Worm (Caenorhabditis elegans) whole organism, young adult: ENCODE measurements around the gene let-721.

Experiments used
- C17E4.6 ChIP-seq: fragments of 200-800 bp; sonication (Bioruptor generic); IDR thresholded peaks from 2 replicates; pipeline ENCODE4 v1.3.6; 2022; ENCODE audit warnings: missing genetic modification reagents, missing genetic modification characterization, missing compliant biosample characterization
- D2030.7 ChIP-seq: fragments of 200-800 bp; sonication (Bioruptor generic); IDR thresholded peaks from 2 replicates; pipeline ENCODE4 v1.3.6; 2022; ENCODE audit warnings: missing genetic modification reagents, missing genetic modification characterization, missing compliant biosample characterization
- F10E7.11 ChIP-seq: sonication (generic microtip); optimal IDR thresholded peaks from 2 replicates; lab custom pipeline; 2017; ENCODE audit warnings: mild to moderate bottlenecking, missing genetic modification characterization, moderate library complexity, missing compliant biosample characterization
- F22D6.2 ChIP-seq: sonication (generic microtip); optimal IDR thresholded peaks from 2 replicates; lab custom pipeline; 2016; ENCODE audit warnings: mild to moderate bottlenecking, missing genetic modification characterization, missing compliant biosample characterization
- F23B12.7 ChIP-seq: sonication (generic microtip); optimal IDR thresholded peaks from 2 replicates; lab custom pipeline; 2017; ENCODE audit warnings: missing genetic modification characterization, mild to moderate bottlenecking, missing compliant biosample characterization, antibody characterized with exemption, moderate library complexity; ENCODE audit not compliant: insufficient read depth
- F33H1.4 ChIP-seq: fragments of 200-800 bp; sonication (Bioruptor generic); IDR thresholded peaks from 2 replicates; pipeline ENCODE4 v1.3.6; 2022; ENCODE audit warnings: missing genetic modification reagents, missing genetic modification characterization, missing compliant biosample characterization
- F49E8.2 ChIP-seq: sonication (generic microtip); optimal IDR thresholded peaks from 3 replicates; lab custom pipeline; 2017; ENCODE audit warnings: missing genetic modification characterization, mild to moderate bottlenecking, missing compliant biosample characterization, antibody characterized with exemption, moderate library complexity; ENCODE audit not compliant: insufficient read depth
- F55B11.4 ChIP-seq: sonication (generic microtip); optimal IDR thresholded peaks from 2 replicates; lab custom pipeline; 2016; ENCODE audit warnings: missing compliant biosample characterization, missing genetic modification characterization, borderline replicate concordance; ENCODE audit not compliant: insufficient read depth
- F57A8.1 ChIP-seq: fragments of 200-800 bp; sonication (Bioruptor generic); optimal IDR thresholded peaks from 2 replicates; lab custom pipeline; 2018; ENCODE audit warnings: mild to moderate bottlenecking, missing genetic modification characterization, moderate library complexity, missing compliant biosample characterization
- Y53G8AR.9 ChIP-seq: fragments of 200-800 bp; sonication (Bioruptor generic); conservative IDR thresholded peaks from 2 replicates; pipeline ENCODE4 v1.3.6; 2022; ENCODE audit warnings: missing genetic modification reagents, missing genetic modification characterization, missing compliant biosample characterization
- Y67H2A.10 ChIP-seq: fragments of 200-800 bp; sonication (Bioruptor generic); conservative IDR thresholded peaks from 2 replicates; pipeline ENCODE4 v1.3.6; 2022; ENCODE audit warnings: missing genetic modification reagents, missing genetic modification characterization, missing compliant biosample characterization
- ZK185.1 ChIP-seq: sonication (generic microtip); optimal IDR thresholded peaks from 2 replicates; lab custom pipeline; 2016; ENCODE audit warnings: mild to moderate bottlenecking, missing genetic modification characterization, missing compliant biosample characterization; ENCODE audit not compliant: poor library complexity, severe bottlenecking
- ama-1 ChIP-seq, 3 experiments: fragments of 150-350 bp in 1 of 3; sonication (generic microtip) in 2 of 3; optimal IDR thresholded peaks; 2 replicates each; lab custom pipeline; 2014 to 2018; ENCODE audit warnings: missing biosample characterization in 2 of 3, missing genetic modification characterization in 2 of 3, missing genetic modification reagents in 2 of 3
- aptf-2 ChIP-seq: fragments of 200-800 bp; sonication (Bioruptor generic); conservative IDR thresholded peaks from 2 replicates; pipeline ENCODE4 v1.3.6; 2022; ENCODE audit warnings: missing genetic modification reagents, missing genetic modification characterization, missing compliant biosample characterization
- aptf-3 ChIP-seq: fragments of 200-800 bp; sonication (Bioruptor generic); IDR thresholded peaks from 2 replicates; pipeline ENCODE4 v1.3.6; 2022; ENCODE audit warnings: missing genetic modification characterization, missing compliant biosample characterization
- atf-7 ChIP-seq: sonication (generic microtip); optimal IDR thresholded peaks from 2 replicates; lab custom pipeline; 2017; ENCODE audit warnings: mild to moderate bottlenecking, missing genetic modification characterization, missing compliant biosample characterization
- ceh-40 ChIP-seq: fragments of 200-800 bp; sonication (Bioruptor generic); IDR thresholded peaks from 2 replicates; pipeline ENCODE4 v1.3.6; 2022; ENCODE audit warnings: missing genetic modification characterization, missing compliant biosample characterization
- ceh-79 ChIP-seq: sonication (generic microtip); optimal IDR thresholded peaks from 2 replicates; lab custom pipeline; 2017; ENCODE audit warnings: mild to moderate bottlenecking, missing genetic modification characterization, missing compliant biosample characterization
- chd-7 ChIP-seq: sonication (generic microtip); optimal IDR thresholded peaks from 2 replicates; lab custom pipeline; 2016; ENCODE audit warnings: mild to moderate bottlenecking, missing genetic modification characterization, moderate library complexity, missing compliant biosample characterization
- die-1 ChIP-seq: sonication (generic microtip); optimal IDR thresholded peaks from 2 replicates; lab custom pipeline; 2016; ENCODE audit warnings: missing genotype, mild to moderate bottlenecking, missing genetic modification characterization, missing compliant biosample characterization
- dox-1 ChIP-seq: fragments of 200-800 bp; sonication (Bioruptor generic); IDR thresholded peaks from 2 replicates; pipeline ENCODE4 v1.3.6; 2022; ENCODE audit warnings: missing genetic modification reagents, missing genetic modification characterization, missing compliant biosample characterization
- efl-1 ChIP-seq: fragments of 150-350 bp; optimal IDR thresholded peaks from 2 replicates; lab custom pipeline; 2014; ENCODE audit warnings: missing biosample characterization, missing genetic modification reagents, missing genetic modification characterization
- egl-18 ChIP-seq: fragments of 200-800 bp; sonication (Bioruptor generic); IDR thresholded peaks from 2 replicates; pipeline ENCODE4 v1.3.6; 2022; ENCODE audit warnings: missing genetic modification reagents, missing genetic modification characterization, missing compliant biosample characterization
- egl-44 ChIP-seq: fragments of 200-800 bp; sonication (Bioruptor generic); IDR thresholded peaks from 2 replicates; pipeline ENCODE4 v1.3.6; 2022; ENCODE audit warnings: missing genetic modification reagents, missing genetic modification characterization, missing compliant biosample characterization
- egrh-3 ChIP-seq: fragments of 200-800 bp; sonication (Bioruptor generic); IDR thresholded peaks from 2 replicates; pipeline ENCODE4 v1.3.6; 2022; ENCODE audit warnings: missing genetic modification reagents, missing genetic modification characterization, missing compliant biosample characterization
- hrde-1 ChIP-seq: sonication (generic microtip); optimal IDR thresholded peaks from 2 replicates; lab custom pipeline; 2016; ENCODE audit warnings: missing genetic modification characterization, mild to moderate bottlenecking, missing compliant biosample characterization, moderate library complexity, missing genotype, missing genetic modification reagents, borderline replicate concordance
- hsf-1 ChIP-seq: fragments of 200-800 bp; sonication (Bioruptor generic); IDR thresholded peaks from 2 replicates; pipeline ENCODE4 v1.3.6; 2022; ENCODE audit warnings: missing genetic modification reagents, missing genetic modification characterization, missing compliant biosample characterization
- lin-26 ChIP-seq: fragments of 200-800 bp; sonication (Bioruptor generic); IDR thresholded peaks from 2 replicates; pipeline ENCODE4 v1.3.6; 2022; ENCODE audit warnings: missing genetic modification reagents, missing genetic modification characterization, missing compliant biosample characterization
- lin-35 ChIP-seq, 3 experiments: fragments of 150-350 bp in 2 of 3; sonication (generic microtip) in 1 of 3; optimal IDR thresholded peaks; 2 replicates each; lab custom pipeline; 2014 to 2018; ENCODE audit warnings: missing biosample characterization in 3 of 3, missing genetic modification characterization in 3 of 3, missing genetic modification reagents in 3 of 3
- lin-54 ChIP-seq: fragments of 200-800 bp; sonication (Bioruptor generic); optimal IDR thresholded peaks from 2 replicates; lab custom pipeline; 2018; ENCODE audit warnings: mild to moderate bottlenecking, missing genetic modification characterization, missing compliant biosample characterization
- lsl-1 ChIP-seq: fragments of 200-800 bp; sonication (Bioruptor generic); optimal IDR thresholded peaks from 2 replicates; lab custom pipeline; 2018; ENCODE audit warnings: mild to moderate bottlenecking, missing genetic modification characterization, moderate library complexity, missing compliant biosample characterization
- madf-3 ChIP-seq: fragments of 200-800 bp; sonication (Bioruptor generic); IDR thresholded peaks from 2 replicates; pipeline ENCODE4 v1.3.6; 2022; ENCODE audit warnings: missing genetic modification reagents, missing genetic modification characterization, missing compliant biosample characterization
- madf-6 ChIP-seq: fragments of 200-800 bp; sonication (Bioruptor generic); IDR thresholded peaks from 2 replicates; pipeline ENCODE4 v1.3.6; 2022; ENCODE audit warnings: missing genetic modification reagents, missing genetic modification characterization, missing compliant biosample characterization
- madf-8 ChIP-seq: fragments of 200-800 bp; sonication (Bioruptor generic); conservative IDR thresholded peaks from 2 replicates; pipeline ENCODE4 v1.3.6; 2022; ENCODE audit warnings: missing genetic modification reagents, missing genetic modification characterization, missing compliant biosample characterization
- mel-28 ChIP-seq: sonication (generic microtip); optimal IDR thresholded peaks from 2 replicates; lab custom pipeline; 2016; ENCODE audit warnings: borderline replicate concordance, mild to moderate bottlenecking, missing genetic modification characterization, missing compliant biosample characterization
- nfya-1 ChIP-seq: sonication (generic microtip); optimal IDR thresholded peaks from 2 replicates; lab custom pipeline; 2017; ENCODE audit warnings: antibody characterized with exemption, missing compliant biosample characterization, missing genetic modification characterization, borderline replicate concordance; ENCODE audit not compliant: insufficient read depth
- nfyb-1 ChIP-seq: fragments of 200-800 bp; sonication (Bioruptor generic); IDR thresholded peaks from 2 replicates; pipeline ENCODE4 v1.3.6; 2022; ENCODE audit warnings: missing genetic modification reagents, missing genetic modification characterization, missing compliant biosample characterization
- nhr-90 ChIP-seq: sonication (generic microtip); optimal IDR thresholded peaks from 2 replicates; lab custom pipeline; 2016; ENCODE audit warnings: missing genotype, mild to moderate bottlenecking, missing genetic modification characterization, missing compliant biosample characterization
- rcor-1 ChIP-seq: fragments of 200-800 bp; sonication (Bioruptor generic); IDR thresholded peaks from 2 replicates; pipeline ENCODE4 v1.3.6; 2022; ENCODE audit warnings: missing genetic modification reagents, missing genetic modification characterization, missing compliant biosample characterization
- snpc-4 ChIP-seq, 5 experiments: fragments of 150-350 bp in 1 of 5; sonication (generic microtip) in 4 of 5; optimal IDR thresholded peaks; 2 replicates each; lab custom pipeline; 2014 to 2018; ENCODE audit warnings: missing genetic modification characterization in 5 of 5, missing biosample characterization in 3 of 5, antibody characterized with exemption in 2 of 5, mild to moderate bottlenecking in 2 of 5, missing compliant biosample characterization in 2 of 5, missing genotype in 2 of 5, moderate library complexity in 2 of 5, missing genetic modification reagents in 1 of 5
- sptf-2 ChIP-seq: fragments of 200-800 bp; sonication (Bioruptor generic); optimal IDR thresholded peaks from 2 replicates; lab custom pipeline; 2018; ENCODE audit warnings: mild to moderate bottlenecking, missing genetic modification characterization, missing compliant biosample characterization
- xnd-1 ChIP-seq: sonication (generic microtip); optimal IDR thresholded peaks from 2 replicates; lab custom pipeline; 2016; ENCODE audit warnings: missing genotype, missing genetic modification reagents, missing genetic modification characterization, missing compliant biosample characterization
- ztf-18 ChIP-seq: sonication (generic microtip); optimal IDR thresholded peaks from 2 replicates; lab custom pipeline; 2016; ENCODE audit warnings: missing genotype, mild to moderate bottlenecking, missing genetic modification characterization, missing compliant biosample characterization
- ztf-22 ChIP-seq: fragments of 200-800 bp; sonication (Bioruptor generic); optimal IDR thresholded peaks from 2 replicates; lab custom pipeline; 2018; ENCODE audit warnings: mild to moderate bottlenecking, missing genetic modification characterization, moderate library complexity, missing compliant biosample characterization

let-721 gene

DNA sequence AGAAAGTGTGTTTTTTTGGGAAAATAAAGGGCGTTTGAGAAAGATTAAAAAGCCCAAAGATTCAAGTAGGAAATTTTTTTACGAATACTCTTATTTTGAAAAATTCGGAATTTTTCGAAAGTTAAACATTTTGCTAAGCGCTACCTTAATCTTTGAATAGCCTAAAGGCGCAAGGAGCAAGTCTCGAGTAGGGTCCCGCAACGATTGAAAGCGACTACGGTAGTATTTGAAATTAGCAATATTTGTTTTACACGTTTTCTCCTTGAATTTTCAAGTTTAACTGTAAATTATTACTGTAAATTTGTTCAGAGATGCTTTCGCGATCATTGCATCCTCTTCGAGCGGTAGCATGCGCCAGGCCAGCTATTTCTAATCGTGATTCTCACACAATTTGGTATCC, 18.2 kb upstream of the let-721 start, which contains the start of gene nduf-2.2:
Gene nduf-2.2, plus strand, starts transcription at position 310 of the 400 bp plus-strand sequence.
- TF ChIP-seq madf-6 (GFP tag; lab: Robert Waterston, UW) = peak; percentile 67
- no peak for TF ChIP-seq egrh-3 (GFP tag; lab: Robert Waterston, UW)
- TF ChIP-seq D2030.7 (GFP tag; lab: Robert Waterston, UW) = 0 out of 2 replicates have a peak, but pooled peaks have one; percentile 15
- TF ChIP-seq lin-54 (GFP tag; lab: Kevin White, UChicago) = peak; percentile 24
- TF ChIP-seq ztf-22 = no peak
- peak; percentile 6 for TF ChIP-seq efl-1 (GFP tag; lab: Kevin White, UChicago)
- TF ChIP-seq F33H1.4 (GFP tag; lab: Robert Waterston, UW) = peak; percentile 84
- peak; percentile 85 for TF ChIP-seq lsl-1 (GFP tag; lab: Kevin White, UChicago)
- no peak for TF ChIP-seq hrde-1
- TF ChIP-seq F10E7.11 (tag; lab: Kevin White, UChicago) = no peak
- peak; percentile 23 for TF ChIP-seq xnd-1 (tag; lab: Kevin White, UChicago)
- TF ChIP-seq mel-28 (tag; lab: Kevin White, UChicago) = no peak
- no peak for TF ChIP-seq ceh-79 (tag; lab: Kevin White, UChicago)
- no peak for TF ChIP-seq nfya-1 (tag; lab: Kevin White, UChicago)
- no peak for TF ChIP-seq ZK185.1 (tag; lab: Kevin White, UChicago)
- TF ChIP-seq, all 124 proteins: peak for 7

- TF ChIP-seq lin-26 (GFP tag; lab: Robert Waterston, UW) (peak; percentile 59; the same call in 1 of the 2 replicates), chd-7 (tag; lab: Kevin White, UChicago) (peak; percentile 94), rcor-1 (GFP tag; lab: Robert Waterston, UW) (peak; percentile 63), egl-18 (GFP tag; lab: Robert Waterston, UW) (no peak), F49E8.2 (tag; lab: Kevin White, UChicago) (no peak), F22D6.2 (tag; lab: Kevin White, UChicago) (peak; percentile 49), madf-3 (GFP tag; lab: Robert Waterston, UW) (peak; percentile 88), hsf-1 (GFP tag; lab: Robert Waterston, UW) (peak; percentile 80), nfya-1 (tag; lab: Kevin White, UChicago) (no peak), Y67H2A.10 (GFP tag; lab: Robert Waterston, UW) (peak; percentile 83), C17E4.6 (peak; percentile 88), F55B11.4 (no peak), aptf-2 (GFP tag; lab: Robert Waterston, UW) (no peak), nhr-90 (tag; lab: Kevin White, UChicago) (peak; percentile 67), ceh-40 (no peak), ztf-18 (tag; lab: Kevin White, UChicago) (peak; percentile 78), nfyb-1 (GFP tag; lab: Robert Waterston, UW) (peak; percentile 95), sptf-2 (GFP tag; lab: Kevin White, UChicago) (no peak), madf-8 (peak; percentile 73), aptf-3 (GFP tag; lab: Robert Waterston, UW) (peak; percentile 70; the same call in 1 of the 2 replicates), Y53G8AR.9 (peak; percentile 88), lin-35 (GFP tag; optimal IDR thresholded peaks at IDR 0.05; lab: Kevin White, UChicago) (peak in 1 of 3 experiments; percentile 79), egl-44 (GFP tag; lab: Robert Waterston, UW) (peak; percentile 69; the same call in 1 of the 2 replicates), F57A8.1 (GFP tag; lab: Kevin White, UChicago) (no peak), dox-1 (peak; percentile 95), ama-1 (optimal IDR thresholded peaks at IDR 0.05; lab: Kevin White, UChicago) (peak; percentile 18), ama-1 (GFP tag; optimal IDR thresholded peaks at IDR 0.05; lab: Kevin White, UChicago) (peak in 1 of 2 experiments; percentile 8), F23B12.7 (tag; lab: Kevin White, UChicago) (no peak), snpc-4 (GFP tag; optimal IDR thresholded peaks at IDR 0.05; lab: Kevin White, UChicago) (no peak), snpc-4 (tag; optimal IDR thresholded peaks at IDR 0.05; lab: Kevin White, UChicago) (peak in 3 of 4 experiments; percentile 66 to 69 (median 67)), die-1 (peak; percentile 47), atf-7 (peak; percentile 91)
These were observed 17.4 kb upstream of the let-721 start for ce11 chrIII:6464113-6464571.
